Fruit fly (Drosophila melanogaster): ENCODE measurements around the gene CG4553.

The CG4553 gene

DNA sequence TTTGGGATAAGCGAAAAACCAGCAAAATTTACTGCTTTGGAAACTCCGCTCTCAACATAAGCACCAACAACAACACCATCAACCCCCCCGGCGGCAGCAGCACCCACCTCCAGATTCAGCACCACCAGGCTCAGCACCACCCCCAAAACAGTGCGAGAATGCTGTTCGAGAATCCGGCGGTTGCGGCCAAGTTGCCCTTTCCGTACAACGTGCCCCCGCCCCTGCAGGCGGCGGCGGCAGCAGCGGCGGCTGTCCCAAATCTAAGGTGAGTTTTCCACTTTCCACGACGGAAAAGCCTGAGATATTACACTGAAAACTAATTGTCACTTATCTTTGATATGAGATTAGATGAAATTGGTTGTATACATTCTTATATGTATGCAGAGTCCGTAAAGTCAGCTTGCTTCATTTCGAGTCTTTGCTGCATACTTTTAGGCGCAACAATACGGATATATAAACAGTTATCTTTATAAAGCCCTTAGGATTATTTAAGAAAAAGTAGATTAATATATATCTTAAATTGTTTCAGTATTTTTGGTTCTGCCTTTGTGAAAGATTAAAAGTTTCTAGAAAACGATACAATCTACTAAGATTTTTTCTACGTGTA is 42.9 kb upstream of the CG4553 start (continued):
- TF ChIP-seq dati (GFP tag; IDR thresholded peaks at IDR 0.05), result no peak
- TF ChIP-seq Hr51 (GFP tag; optimal IDR thresholded peaks at IDR 0.05), result peak in 1 of 2 experiments; percentile 51
- peak; percentile 29 for TF ChIP-seq dmrt11E (tag; optimal IDR thresholded peaks at IDR 0.05)
- TF ChIP-seq CG11696 (GFP tag; IDR thresholded peaks at IDR 0.05), result no peak
- no peak for TF ChIP-seq Atf6 (GFP tag; IDR thresholded peaks at IDR 0.05)
- TF ChIP-seq CG8388 (GFP tag; optimal IDR thresholded peaks at IDR 0.05), result peak; percentile 25
- TF ChIP-seq CG7271 (tag; optimal IDR thresholded peaks at IDR 0.05), result no peak
- TF ChIP-seq fd96Cb (tag; optimal IDR thresholded peaks at IDR 0.05), result peak; percentile 23
- TF ChIP-seq CG9437 (GFP tag; optimal IDR thresholded peaks at IDR 0.05), result peak; percentile 21
- 0 out of 3 replicates have a peak, but pooled peaks have one; percentile 53 for TF ChIP-seq CG2199 (GFP tag; IDR thresholded peaks at IDR 0.05)
- no peak for TF ChIP-seq CG11085 (GFP tag; IDR thresholded peaks at IDR 0.05)
- 0 out of 2 replicates have a peak, but pooled peaks have one; percentile 26 for TF ChIP-seq CG6689 (GFP tag; IDR thresholded peaks at IDR 0.05)
- TF ChIP-seq Tbp (GFP tag; optimal IDR thresholded peaks at IDR 0.05), result no peak
- TF ChIP-seq CG13775 (GFP tag; optimal IDR thresholded peaks at IDR 0.05), result peak; percentile 5
- TF ChIP-seq ATbp (GFP tag; optimal IDR thresholded peaks at IDR 0.05), result peak; percentile 41
- TF ChIP-seq PHDP (tag; optimal IDR thresholded peaks at IDR 0.05), result peak; percentile 35
- no peak for TF ChIP-seq bab2 (GFP tag; optimal IDR thresholded peaks at IDR 0.05)
- TF ChIP-seq CG10979 (tag; optimal IDR thresholded peaks at IDR 0.05), result peak; percentile 46
- peak; percentile 41 for TF ChIP-seq Sox100B (GFP tag; optimal IDR thresholded peaks at IDR 0.05)
- peak; percentile 22 for TF ChIP-seq CG17829 (tag; optimal IDR thresholded peaks at IDR 0.05)
- no peak for TF ChIP-seq ara (GFP tag; IDR thresholded peaks at IDR 0.05)
- TF ChIP-seq CG14860 (GFP tag; IDR thresholded peaks at IDR 0.05; ENCODE audit: partially characterized antibody), result no peak
- TF ChIP-seq CG18619 (GFP tag; optimal IDR thresholded peaks at IDR 0.05), result peak; percentile 28
- TF ChIP-seq CG17361 (GFP tag; IDR thresholded peaks at IDR 0.05), result peak; percentile 53; the same call in 2 of the 3 replicates
- no peak for TF ChIP-seq sc (optimal IDR thresholded peaks at IDR 0.05)
- peak; percentile 24 for TF ChIP-seq sc (GFP tag; optimal IDR thresholded peaks at IDR 0.05)
- TF ChIP-seq caup (GFP tag; optimal IDR thresholded peaks at IDR 0.05; ENCODE audit: severe bottlenecking), result peak; percentile 15
- TF ChIP-seq run (tag; optimal IDR thresholded peaks at IDR 0.05), result no peak
- 0 out of 2 replicates have a peak, but pooled peaks have one; percentile 7 for TF ChIP-seq Ptx1 (GFP tag; IDR thresholded peaks at IDR 0.05)
- TF ChIP-seq fru (optimal IDR thresholded peaks at IDR 0.05), result no peak
- TF ChIP-seq oc (tag; optimal IDR thresholded peaks at IDR 0.05), result peak; percentile 30
- TF ChIP-seq CG30403 (GFP tag; optimal IDR thresholded peaks at IDR 0.05), result peak; percentile 44
- no peak for TF ChIP-seq CG3281 (GFP tag; optimal IDR thresholded peaks at IDR 0.05)
- peak; percentile 15 for TF ChIP-seq D19A (tag; optimal IDR thresholded peaks at IDR 0.05)
- peak; percentile 8 for TF ChIP-seq Chrac-16 (GFP tag; optimal IDR thresholded peaks at IDR 0.05)
- peak; percentile 23 for TF ChIP-seq CG6254 (GFP tag; optimal IDR thresholded peaks at IDR 0.05)
- TF ChIP-seq CG10565 (GFP tag; optimal IDR thresholded peaks at IDR 0.05), result no peak
- TF ChIP-seq kay (GFP tag; optimal IDR thresholded peaks at IDR 0.05), result no peak
- TF ChIP-seq sob (GFP tag; IDR thresholded peaks at IDR 0.05), result 0 out of 2 replicates have a peak, but pooled peaks have one; percentile 27
- peak; percentile 34 for TF ChIP-seq Sox102F (GFP tag; optimal IDR thresholded peaks at IDR 0.05)
- peak; percentile 8 for TF ChIP-seq Hr3 (GFP tag; optimal IDR thresholded peaks at IDR 0.05)
- no peak for TF ChIP-seq Med (GFP tag)
- TF ChIP-seq Meics (GFP tag; optimal IDR thresholded peaks at IDR 0.05), result peak; percentile 26
- peak; percentile 2 for TF ChIP-seq CG17385 (GFP tag; optimal IDR thresholded peaks at IDR 0.05)
- peak; percentile 55 for TF ChIP-seq Blimp-1 (GFP tag; optimal IDR thresholded peaks at IDR 0.05)
- peak; percentile 11 for TF ChIP-seq CG8290 (GFP tag; optimal IDR thresholded peaks at IDR 0.05)
- TF ChIP-seq CG8290 (tag; optimal IDR thresholded peaks at IDR 0.05), result peak; percentile 22 to 65
- TF ChIP-seq ewg (GFP tag; optimal IDR thresholded peaks at IDR 0.05), result peak; percentile 0
- peak; percentile 55 for TF ChIP-seq nmo (GFP tag; optimal IDR thresholded peaks at IDR 0.05)
- peak; percentile 1 for TF ChIP-seq BtbVII (GFP tag; optimal IDR thresholded peaks at IDR 0.05)

Data from whole organism, embryonic.